Worm (Caenorhabditis elegans) whole organism, young adult: ENCODE data around the gene F07E5.5.
"Not testable (repeated sequence)": the region's sequence is repeated elsewhere in the genome, so short reads cannot be mapped to it uniquely, and the experiment has no call there.

ENCODE experiments used
- C06A6.2 ChIP-seq: fragments of 200-800 bp; sonication (Bioruptor generic); conservative IDR thresholded peaks from 2 replicates; pipeline ENCODE4 v1.3.6; 2022; ENCODE audit warnings: missing genetic modification characterization, missing compliant biosample characterization
- F10E7.11 ChIP-seq: sonication (generic microtip); optimal IDR thresholded peaks from 2 replicates; lab custom pipeline; 2017; ENCODE audit warnings: mild to moderate bottlenecking, missing genetic modification characterization, moderate library complexity, missing compliant biosample characterization
- F37B4.10 ChIP-seq: fragments of 200-800 bp; sonication (Bioruptor generic); IDR thresholded peaks from 2 replicates; pipeline ENCODE4 v1.3.6; 2022; ENCODE audit warnings: missing genetic modification characterization, missing compliant biosample characterization
- F39B2.1 ChIP-seq: fragments of 200-800 bp; sonication (Bioruptor generic); IDR thresholded peaks from 2 replicates; pipeline ENCODE4 v1.3.6; 2022; ENCODE audit warnings: missing genetic modification reagents, missing genetic modification characterization, missing compliant biosample characterization
- K11D2.4 ChIP-seq: fragments of 200-800 bp; sonication (Bioruptor generic); IDR thresholded peaks from 2 replicates; pipeline ENCODE4 v1.3.6; 2022; ENCODE audit warnings: missing genetic modification reagents, missing genetic modification characterization, missing compliant biosample characterization
- T26A5.8 ChIP-seq: sonication (generic microtip); optimal IDR thresholded peaks from 2 replicates; lab custom pipeline; 2016; ENCODE audit warnings: missing genetic modification characterization, missing compliant biosample characterization
- Y95B8A.8 ChIP-seq: fragments of 200-800 bp; sonication (Bioruptor generic); IDR thresholded peaks from 2 replicates; pipeline ENCODE4 v1.3.6; 2022; ENCODE audit warnings: missing genetic modification reagents, missing genetic modification characterization, missing compliant biosample characterization
- ceh-100 ChIP-seq: fragments of 200-800 bp; sonication (Bioruptor generic); IDR thresholded peaks from 2 replicates; pipeline ENCODE4 v1.3.6; 2022; ENCODE audit warnings: missing genetic modification reagents, missing genetic modification characterization, missing compliant biosample characterization
- efl-1 ChIP-seq: fragments of 150-350 bp; optimal IDR thresholded peaks from 2 replicates; lab custom pipeline; 2014; ENCODE audit warnings: missing biosample characterization, missing genetic modification reagents, missing genetic modification characterization
- fkh-3 ChIP-seq: sonication (generic microtip); optimal IDR thresholded peaks from 2 replicates; lab custom pipeline; 2016; ENCODE audit warnings: mild to moderate bottlenecking, missing genetic modification characterization, missing compliant biosample characterization
- hlh-12 ChIP-seq: sonication (generic microtip); optimal IDR thresholded peaks from 2 replicates; lab custom pipeline; 2016; ENCODE audit warnings: missing genetic modification characterization, missing compliant biosample characterization
- hlh-26 ChIP-seq: fragments of 200-800 bp; sonication (Bioruptor generic); conservative IDR thresholded peaks from 2 replicates; pipeline ENCODE4 v1.3.6; 2022; ENCODE audit warnings: missing genetic modification reagents, missing genetic modification characterization, missing compliant biosample characterization
- hmg-1.2 ChIP-seq: fragments of 200-800 bp; sonication (Bioruptor generic); IDR thresholded peaks from 2 replicates; pipeline ENCODE4 v1.3.6; 2022; ENCODE audit warnings: missing genetic modification reagents, missing genetic modification characterization, missing compliant biosample characterization
- hmg-20 ChIP-seq: fragments of 200-800 bp; sonication (Bioruptor generic); IDR thresholded peaks from 2 replicates; pipeline ENCODE4 v1.3.6; 2022; ENCODE audit warnings: missing genetic modification reagents, missing genetic modification characterization, missing compliant biosample characterization
- let-607 ChIP-seq, 2 experiments: fragments of 200-800 bp in 1 of 2; sonication (Bioruptor generic) in 1 of 2; sonication (generic microtip) in 1 of 2; optimal IDR thresholded peaks; 2 replicates each; lab custom pipeline; 2016 to 2018; ENCODE audit warnings: mild to moderate bottlenecking in 2 of 2, missing compliant biosample characterization in 2 of 2, missing genetic modification characterization in 2 of 2, moderate library complexity in 2 of 2, missing genotype in 1 of 2
- lsy-27 ChIP-seq: sonication (generic microtip); optimal IDR thresholded peaks from 2 replicates; lab custom pipeline; 2017; ENCODE audit warnings: missing genetic modification characterization, mild to moderate bottlenecking, missing compliant biosample characterization, antibody characterized with exemption, missing genotype, borderline replicate concordance; ENCODE audit not compliant: insufficient read depth
- madf-6 ChIP-seq: fragments of 200-800 bp; sonication (Bioruptor generic); IDR thresholded peaks from 2 replicates; pipeline ENCODE4 v1.3.6; 2022; ENCODE audit warnings: missing genetic modification reagents, missing genetic modification characterization, missing compliant biosample characterization
- mcd-1 ChIP-seq: fragments of 200-800 bp; sonication (Bioruptor generic); IDR thresholded peaks from 2 replicates; pipeline ENCODE4 v1.3.6; 2022; ENCODE audit warnings: missing genetic modification reagents, missing genetic modification characterization, missing compliant biosample characterization
- mes-4 ChIP-seq: sonication (generic microtip); optimal IDR thresholded peaks from 2 replicates; lab custom pipeline; 2016; ENCODE audit warnings: missing genotype, missing genetic modification characterization, missing compliant biosample characterization
- mxl-1 ChIP-seq: sonication (generic microtip); optimal IDR thresholded peaks from 2 replicates; lab custom pipeline; 2016; ENCODE audit warnings: missing genetic modification characterization, missing compliant biosample characterization
- nhr-80 ChIP-seq: sonication (generic microtip); optimal IDR thresholded peaks from 2 replicates; lab custom pipeline; 2016; ENCODE audit warnings: missing genetic modification characterization, missing compliant biosample characterization
- rpc-1 ChIP-seq, 2 experiments: fragments of 150-350 bp in 1 of 2; sonication (generic microtip) in 1 of 2; optimal IDR thresholded peaks; 2 replicates each; lab custom pipeline; 2014 to 2018; ENCODE audit warnings: missing biosample characterization in 1 of 2, missing genetic modification characterization in 1 of 2, missing genetic modification reagents in 1 of 2, missing genotype in 1 of 2
- sdz-38 ChIP-seq: sonication (generic microtip); optimal IDR thresholded peaks from 2 replicates; lab custom pipeline; 2016; ENCODE audit warnings: missing genotype, missing genetic modification characterization, missing compliant biosample characterization
- zfh-2 ChIP-seq: fragments of 200-800 bp; sonication (Bioruptor generic); conservative IDR thresholded peaks from 2 replicates; pipeline ENCODE4 v1.3.6; 2022; ENCODE audit warnings: missing genetic modification reagents, missing genetic modification characterization, missing compliant biosample characterization
- ztf-6 ChIP-seq: fragments of 200-800 bp; sonication (Bioruptor generic); IDR thresholded peaks from 2 replicates; pipeline ENCODE4 v1.3.6; 2022; ENCODE audit warnings: missing genetic modification reagents, missing genetic modification characterization, missing compliant biosample characterization

F07E5.5 gene

DNA sequence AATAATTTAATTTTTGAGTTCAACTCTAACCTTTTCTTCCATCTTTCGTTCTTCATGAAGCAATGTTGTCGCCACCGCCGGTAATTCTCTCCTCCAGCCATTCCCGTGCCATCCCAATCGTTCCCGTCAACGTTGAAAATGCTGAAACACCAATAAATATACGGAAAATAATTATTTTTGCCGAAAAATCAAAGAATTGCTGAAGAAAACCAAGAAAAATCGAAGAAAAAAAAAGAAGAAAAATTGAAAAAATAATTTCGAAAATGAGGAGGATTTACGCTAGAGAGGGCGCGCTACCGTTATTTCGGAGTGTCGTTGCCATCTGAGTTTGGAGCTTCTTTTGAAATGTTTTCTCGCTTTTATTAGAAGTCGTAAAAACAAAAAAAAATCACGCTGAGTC, 35.4 kb downstream of the F07E5.5 start, which contains the start of gene cya-2:
Gene cya-2, minus strand, starts transcription at position 101 of the 400 bp plus-strand sequence.
- TF ChIP-seq hlh-12 (tag; lab: Kevin White, UChicago); ztf-6 (GFP tag; lab: Robert Waterston, UW); zfh-2 (GFP tag; lab: Robert Waterston, UW): not testable (repeated sequence)

ce11 chrII:2013856-2014255, 45.0 kb downstream of the F07E5.5 start:
- no peak for TF ChIP-seq mcd-1
- TF ChIP-seq F39B2.1 (GFP tag; lab: Robert Waterston, UW), result no peak
- no peak for TF ChIP-seq mes-4 (tag; lab: Kevin White, UChicago)

DNA sequence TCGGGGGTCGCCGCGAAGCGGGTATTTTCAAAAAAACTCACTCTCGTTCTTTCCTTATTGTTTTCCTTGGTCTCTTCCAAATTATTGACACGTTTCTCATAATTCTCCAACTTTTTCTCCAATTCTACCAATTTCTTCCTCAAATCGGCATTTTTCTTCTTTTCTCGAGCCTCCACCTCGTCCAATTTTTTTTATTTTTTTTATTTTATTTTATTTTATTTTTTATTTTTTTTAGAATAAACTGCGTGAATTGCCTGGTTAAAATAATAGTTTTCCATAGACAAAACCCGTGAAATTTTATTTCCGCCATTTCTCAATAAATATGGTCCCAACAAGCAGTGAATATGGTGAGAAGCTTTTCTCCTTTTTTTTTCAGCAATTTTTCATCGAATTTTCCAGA, 46.2 kb downstream of the F07E5.5 start, which contains the start of gene F59H6.15:
Gene F59H6.15, plus strand, starts transcription at position 301 of the 400 bp plus-strand sequence.
- TF ChIP-seq hmg-20 (GFP tag; lab: Robert Waterston, UW) (no peak), ceh-100 (GFP tag; lab: Robert Waterston, UW) (no peak), mxl-1 (tag; lab: Kevin White, UChicago) (no peak), fkh-3 (tag; lab: Kevin White, UChicago) (no peak), Y95B8A.8 (no peak), madf-6 (GFP tag; lab: Robert Waterston, UW) (no peak), rpc-1 (optimal IDR thresholded peaks at IDR 0.05; lab: Kevin White, UChicago) (no peak), rpc-1 (tag; optimal IDR thresholded peaks at IDR 0.05; lab: Kevin White, UChicago) (no peak), C06A6.2 (GFP tag; lab: Robert Waterston, UW) (no peak), hlh-26 (GFP tag; lab: Robert Waterston, UW) (no peak), lsy-27 (tag; lab: Kevin White, UChicago) (no peak), let-607 (tag; optimal IDR thresholded peaks at IDR 0.05; lab: Kevin White, UChicago) (no peak), K11D2.4 (GFP tag; lab: Robert Waterston, UW) (no peak), nhr-80 (no peak), hmg-1.2 (no peak), T26A5.8 (no peak), sdz-38 (tag; lab: Kevin White, UChicago) (no peak), F10E7.11 (no peak), F37B4.10 (GFP tag; lab: Robert Waterston, UW) (no peak)

DNA sequence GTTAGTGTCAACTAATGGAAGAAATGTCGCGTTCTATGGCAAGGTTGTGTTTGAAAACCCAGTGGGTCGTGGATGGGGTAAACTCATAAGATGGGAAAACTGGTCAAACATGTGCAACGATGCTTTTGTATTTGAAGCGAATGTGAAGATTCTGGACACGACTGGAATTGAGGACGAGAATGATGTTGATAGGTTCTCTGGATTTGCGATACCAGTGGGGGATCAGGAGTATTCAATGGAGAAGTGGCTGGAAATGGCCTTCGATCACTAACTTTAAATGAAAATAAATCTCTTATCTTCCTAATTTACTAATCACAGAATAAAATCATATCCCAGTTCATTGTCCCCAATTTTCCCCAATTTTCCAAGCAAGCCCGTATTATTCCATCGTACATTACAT, 47.7 kb downstream of the F07E5.5 start:
- no peak for TF ChIP-seq efl-1 (GFP tag; lab: Kevin White, UChicago)
